Fruit fly (Drosophila melanogaster): Measurements from ENCODE around the gene CG43115.

- no peak for TF ChIP-seq CG8478 (optimal IDR thresholded peaks at IDR 0.05)
- TF ChIP-seq Dll (optimal IDR thresholded peaks at IDR 0.05), result no peak
- no peak for TF ChIP-seq psq (optimal IDR thresholded peaks at IDR 0.05)
Observed at dm6 chrX:6090809-6091667, 24.8 kb upstream of the CG43115 start, which contains the start of the genes Nep1 and Mipp2.
